Worm (Caenorhabditis elegans): ENCODE measurements around the gene C40A11.3.

C40A11.3 gene

DNA sequence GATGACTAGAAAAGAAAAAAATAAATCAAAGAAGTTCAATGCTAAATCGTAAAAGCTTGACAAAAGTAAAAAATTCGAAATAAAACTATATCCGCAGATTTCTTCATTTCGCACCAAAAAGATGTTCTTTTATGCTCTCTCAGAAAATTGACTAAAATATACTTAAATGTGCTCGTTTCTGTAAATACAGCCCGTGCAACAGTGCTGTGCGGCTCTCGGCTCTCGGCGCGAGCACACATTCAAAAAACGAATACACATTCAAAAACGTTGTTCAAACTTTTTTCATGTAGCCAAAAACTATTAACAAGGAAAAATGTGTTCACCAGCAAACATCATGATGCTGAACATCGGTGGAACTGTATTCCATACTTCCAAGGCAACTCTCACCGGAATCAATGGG is at the start of gene C40A11.3:
C40A11.3 (plus strand) TSS at position 301 of the 400 bp plus-strand sequence.
- TF ChIP-seq tbx-8 (GFP tag; optimal IDR thresholded peaks at IDR 0.05), result no peak
- TF ChIP-seq unc-39 (tag; optimal IDR thresholded peaks at IDR 0.05), result no peak
- no peak for TF ChIP-seq ceh-83 (GFP tag; optimal IDR thresholded peaks at IDR 0.05)
- TF ChIP-seq elt-1 (tag; optimal IDR thresholded peaks at IDR 0.05; ENCODE audit: borderline replicate concordance, insufficient read depth), result no peak
- TF ChIP-seq ztf-11 (tag; optimal IDR thresholded peaks at IDR 0.05), result no peak
- no peak for TF ChIP-seq ceh-43 (GFP tag; optimal IDR thresholded peaks at IDR 0.05)
- TF ChIP-seq ces-1 (GFP tag; optimal IDR thresholded peaks at IDR 0.05), result no peak
- TF ChIP-seq M03D4.4 (tag; optimal IDR thresholded peaks at IDR 0.05), result no peak
- TF ChIP-seq blmp-1 (tag; optimal IDR thresholded peaks at IDR 0.05), result no peak
- no peak for TF ChIP-seq unc-62 (GFP tag; optimal IDR thresholded peaks at IDR 0.05)

DNA sequence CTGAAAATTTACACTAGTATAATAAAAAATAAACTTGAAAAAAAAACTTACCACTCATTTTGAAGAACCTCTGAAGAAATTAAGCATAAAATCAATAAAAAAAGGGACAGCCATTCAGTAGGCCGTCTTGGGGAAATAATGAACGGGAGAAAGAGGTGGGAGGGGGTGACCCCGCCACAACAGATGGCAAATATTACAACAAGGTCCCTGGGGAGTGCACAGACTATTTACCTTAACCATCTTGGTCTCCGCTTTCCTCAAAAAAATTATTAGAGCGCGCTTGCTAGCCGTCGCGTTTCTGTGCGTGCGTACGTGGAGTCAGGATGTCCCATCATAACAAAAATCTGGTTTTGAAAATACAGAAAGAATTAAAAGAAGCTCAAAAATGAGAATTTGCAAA is 48.9 kb upstream of the C40A11.3 start, which contains the start of gene T16A1.10:
T16A1.10 (minus strand) TSS at position 123 of the 400 bp plus-strand sequence.
- TF ChIP-seq snpc-4 (tag; optimal IDR thresholded peaks at IDR 0.05) (no peak), unc-39 (tag; optimal IDR thresholded peaks at IDR 0.05) (no peak), ces-1 (GFP tag; optimal IDR thresholded peaks at IDR 0.05) (no peak), mab-5 (tag; optimal IDR thresholded peaks at IDR 0.05) (no peak), unc-62 (GFP tag; optimal IDR thresholded peaks at IDR 0.05) (no peak), lin-32 (GFP tag; optimal IDR thresholded peaks at IDR 0.05) (peak; percentile 82), ceh-43 (GFP tag; optimal IDR thresholded peaks at IDR 0.05) (no peak), ceh-39 (tag; optimal IDR thresholded peaks at IDR 0.05) (no peak), mls-2 (tag; optimal IDR thresholded peaks at IDR 0.05) (no peak), nhr-12 (tag; optimal IDR thresholded peaks at IDR 0.05) (no peak), nhr-76 (tag; optimal IDR thresholded peaks at IDR 0.05) (no peak), unc-120 (tag; optimal IDR thresholded peaks at IDR 0.05; ENCODE audit: poor library complexity, severe bottlenecking) (no peak), lin-13 (tag; optimal IDR thresholded peaks at IDR 0.05) (peak; percentile 2), flh-1 (GFP tag; optimal IDR thresholded peaks at IDR 0.05) (no peak), nhr-2 (tag; optimal IDR thresholded peaks at IDR 0.05) (no peak), nhr-237 (tag; optimal IDR thresholded peaks at IDR 0.05) (no peak), cnd-1 (tag; optimal IDR thresholded peaks at IDR 0.05) (peak; percentile 62), drap-1 (GFP tag; optimal IDR thresholded peaks at IDR 0.05) (no peak), zip-8 (tag; optimal IDR thresholded peaks at IDR 0.05) (no peak), ceh-83 (GFP tag; optimal IDR thresholded peaks at IDR 0.05) (no peak), nhr-28 (tag; optimal IDR thresholded peaks at IDR 0.05) (no peak), mep-1 (tag; optimal IDR thresholded peaks at IDR 0.05) (no peak), hlh-1 (tag; optimal IDR thresholded peaks at IDR 0.05) (peak; percentile 1), sptf-1 (tag; optimal IDR thresholded peaks at IDR 0.05) (no peak)

DNA sequence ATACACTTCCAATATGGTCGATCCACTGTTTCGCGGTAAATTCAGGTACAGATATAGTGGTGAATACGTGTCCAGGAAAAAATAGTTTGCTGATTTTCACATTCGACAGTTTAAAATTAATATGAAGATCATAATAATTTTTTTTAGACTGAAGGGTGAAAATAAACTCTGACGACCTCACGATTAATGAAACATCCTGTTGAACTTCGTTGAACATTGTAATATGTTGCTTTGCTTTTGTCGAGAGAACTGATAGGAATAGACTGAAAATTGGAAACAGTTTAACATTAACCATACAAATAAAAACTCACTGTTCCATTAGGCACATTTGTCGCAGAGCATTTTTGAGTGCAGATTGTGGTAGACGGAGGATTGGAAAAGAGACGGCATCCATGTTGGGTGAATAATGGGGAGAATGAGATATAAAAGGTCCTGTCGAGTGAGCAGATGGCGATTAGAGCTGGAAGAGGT is 47.4 kb upstream of the C40A11.3 start, which contains the start of gene fbxb-37:
fbxb-37 (minus strand) TSS at position 421 of the 471 bp plus-strand sequence.
- TF ChIP-seq hlh-1 (tag; optimal IDR thresholded peaks at IDR 0.05), result no peak
- no peak for TF ChIP-seq unc-120 (tag; optimal IDR thresholded peaks at IDR 0.05; ENCODE audit: poor library complexity, severe bottlenecking)
- TF ChIP-seq nhr-2 (tag; optimal IDR thresholded peaks at IDR 0.05), result peak; percentile 26
- no peak for TF ChIP-seq tbx-8 (GFP tag; optimal IDR thresholded peaks at IDR 0.05)
- TF ChIP-seq nhr-237 (tag; optimal IDR thresholded peaks at IDR 0.05), result no peak
- TF ChIP-seq ceh-39 (tag; optimal IDR thresholded peaks at IDR 0.05), result no peak

DNA sequence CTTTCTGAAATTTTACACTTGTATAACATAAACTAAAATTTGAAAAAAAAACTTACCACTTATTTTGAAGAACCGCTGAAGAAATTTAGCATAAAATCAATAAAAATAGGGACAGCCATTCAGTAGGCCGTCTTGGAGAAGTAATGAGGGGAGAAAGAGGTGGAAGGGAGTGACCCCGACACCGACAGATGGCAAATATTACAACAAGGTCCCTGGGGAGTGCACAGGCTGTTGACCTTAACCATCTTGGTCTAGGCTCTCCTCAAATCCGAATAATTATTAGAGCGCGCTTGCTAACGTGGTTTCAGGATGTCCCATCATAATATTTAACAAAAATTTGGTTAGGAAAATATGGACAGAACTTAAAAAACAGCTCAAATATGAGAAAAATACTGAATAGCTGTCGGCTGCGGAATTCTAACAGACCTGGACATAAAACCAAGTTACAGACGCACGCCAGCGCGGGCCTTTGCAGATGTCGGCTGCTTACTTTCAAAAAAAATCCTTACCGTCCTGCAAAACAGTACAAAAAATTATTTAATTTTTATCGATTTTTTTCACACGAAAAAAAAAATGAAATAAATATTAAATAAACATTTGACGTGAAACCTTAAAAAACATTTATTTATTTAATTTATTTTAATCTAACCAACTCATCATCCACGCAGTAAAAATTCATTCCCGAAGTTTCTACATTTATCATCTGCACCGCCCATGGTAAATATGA is 45.8 kb upstream of the C40A11.3 start, which contains the start of gene T16A1.2:
T16A1.2 (plus strand) TSS at position 677 of the 727 bp plus-strand sequence.
- TF ChIP-seq nhr-76 (tag; optimal IDR thresholded peaks at IDR 0.05) (no peak), cnd-1 (tag; optimal IDR thresholded peaks at IDR 0.05) (peak; percentile 74), elt-1 (tag; optimal IDR thresholded peaks at IDR 0.05; ENCODE audit: borderline replicate concordance, insufficient read depth) (no peak), nhr-2 (tag; optimal IDR thresholded peaks at IDR 0.05) (peak; percentile 68), lsy-2 (tag; optimal IDR thresholded peaks at IDR 0.05) (no peak), drap-1 (GFP tag; optimal IDR thresholded peaks at IDR 0.05) (no peak), snpc-4 (tag; optimal IDR thresholded peaks at IDR 0.05) (no peak)

All from whole organism, mixed stage, embryonic.